Fruit fly (Drosophila melanogaster) whole organism, wandering third instar larva: Measurements from ENCODE around the gene Kal1.

Experiments used
- Abd-B ChIP-seq: fragments of >200 bp; optimal IDR thresholded peaks from 2 replicates; lab custom pipeline; 2017; ENCODE audit warnings: missing biosample characterization, missing genetic modification characterization
- CG32264 ChIP-seq: fragments of 200-800 bp; sonication (Bioruptor generic); optimal IDR thresholded peaks from 2 replicates; lab custom pipeline; 2016; ENCODE audit warnings: missing biosample characterization, missing genetic modification characterization
- CG9705 ChIP-seq: fragments of 200-800 bp; sonication (Bioruptor generic); optimal IDR thresholded peaks from 2 replicates; lab custom pipeline; 2018; ENCODE audit warnings: missing biosample characterization, mild to moderate bottlenecking, missing genetic modification characterization
- CrebA ChIP-seq: fragments of 200-800 bp; sonication (Bioruptor generic); optimal IDR thresholded peaks from 2 replicates; lab custom pipeline; 2016; ENCODE audit warnings: missing biosample characterization, mild to moderate bottlenecking, missing genetic modification characterization, borderline replicate concordance
- Dfd ChIP-seq: fragments of >200 bp; optimal IDR thresholded peaks from 2 replicates; lab custom pipeline; 2017; ENCODE audit warnings: missing biosample characterization, missing genetic modification characterization
- Dif ChIP-seq: fragments of 200-275, 200-300 bp; sonication (Bioruptor generic); optimal IDR thresholded peaks from 2 replicates; lab custom pipeline; 2018; ENCODE audit warnings: missing biosample characterization, missing genetic modification characterization; ENCODE audit not compliant: partially characterized antibody
- GATAd ChIP-seq: sonication (Bioruptor generic); optimal IDR thresholded peaks from 2 replicates; lab custom pipeline; 2016; ENCODE audit warnings: missing biosample characterization, missing genetic modification characterization
- HLH106 ChIP-seq: fragments of 200-800 bp; optimal IDR thresholded peaks from 3 replicates; lab custom pipeline; 2019; ENCODE audit warnings: missing biosample characterization, mild to moderate bottlenecking, missing genetic modification characterization, moderate library complexity
- Hnf4 ChIP-seq: fragments of 200-800 bp; sonication (Bioruptor generic); optimal IDR thresholded peaks from 2 replicates; lab custom pipeline; 2016; ENCODE audit warnings: missing biosample characterization, mild to moderate bottlenecking, missing genetic modification characterization
- Hr78 ChIP-seq: fragments of >200 bp; optimal IDR thresholded peaks from 2 replicates; lab custom pipeline; 2017; ENCODE audit warnings: missing biosample characterization, missing genetic modification characterization
- Hr83 ChIP-seq: fragments of 200-300 bp; sonication (Bioruptor generic); optimal IDR thresholded peaks from 2 replicates; lab custom pipeline; 2016; ENCODE audit warnings: missing biosample characterization, mild to moderate bottlenecking, missing genetic modification characterization, moderate library complexity; ENCODE audit not compliant: poor library complexity, severe bottlenecking
- Jra ChIP-seq: sonication (Bioruptor generic); optimal IDR thresholded peaks from 2 replicates; lab custom pipeline; 2016; ENCODE audit warnings: missing biosample characterization, missing genetic modification characterization
- Mio ChIP-seq: sonication (Bioruptor generic); optimal IDR thresholded peaks from 2 replicates; lab custom pipeline; 2016; ENCODE audit warnings: missing biosample characterization, missing genetic modification characterization
- Myc ChIP-seq: fragments of >200 bp; optimal IDR thresholded peaks from 2 replicates; lab custom pipeline; 2017
- N ChIP-seq: fragments of >200 bp; optimal IDR thresholded peaks from 2 replicates; lab custom pipeline; 2018; ENCODE audit warnings: missing biosample characterization, missing external identifiers, missing genetic modification characterization
- OdsH ChIP-seq: fragments of 200-800 bp; sonication (Bioruptor generic); optimal IDR thresholded peaks from 2 replicates; lab custom pipeline; 2016; ENCODE audit warnings: missing biosample characterization, mild to moderate bottlenecking, missing genetic modification characterization
- Rel ChIP-seq, 2 experiments: fragments of 200-800 bp; sonication (Bioruptor generic) in 1 of 2; optimal IDR thresholded peaks; 2 replicates in 1 of 2; 3 replicates in 1 of 2; lab custom pipeline; 2016 to 2019; ENCODE audit warnings: mild to moderate bottlenecking in 2 of 2, missing biosample characterization in 2 of 2, missing genetic modification characterization in 2 of 2, moderate library complexity in 1 of 2
- Sp1 ChIP-seq: fragments of 200-800 bp; sonication (Bioruptor generic); optimal IDR thresholded peaks from 3 replicates; lab custom pipeline; 2019; ENCODE audit warnings: missing biosample characterization, mild to moderate bottlenecking, missing genetic modification characterization, moderate library complexity
- Vsx2 ChIP-seq: fragments of 200-300, 225-300 bp; sonication (Bioruptor generic); optimal IDR thresholded peaks from 2 replicates; lab custom pipeline; 2018; ENCODE audit warnings: missing biosample characterization, missing genetic modification characterization; ENCODE audit not compliant: partially characterized antibody
- br ChIP-seq: fragments of 200-800 bp; sonication (Bioruptor generic); optimal IDR thresholded peaks from 2 replicates; lab custom pipeline; 2016; ENCODE audit warnings: missing biosample characterization, missing genetic modification characterization
- brk ChIP-seq: fragments of 200-800 bp; sonication (Bioruptor generic); optimal IDR thresholded peaks from 2 replicates; lab custom pipeline; 2016; ENCODE audit warnings: missing biosample characterization, mild to moderate bottlenecking, missing genetic modification characterization
- dl ChIP-seq, 2 experiments: fragments of 175-275, 200-275 bp in 1 of 2; fragments of 200-275 bp in 1 of 2; sonication (Bioruptor generic); optimal IDR thresholded peaks; lab custom pipeline; 2018; ENCODE audit warnings: mild to moderate bottlenecking in 2 of 2, missing biosample characterization in 2 of 2, missing genetic modification characterization in 2 of 2, moderate library complexity in 2 of 2; ENCODE audit not compliant: partially characterized antibody in 2 of 2, insufficient read depth in 1 of 2
- dmrt93B ChIP-seq: fragments of 200-800 bp; sonication (Bioruptor generic); optimal IDR thresholded peaks from 2 replicates; lab custom pipeline; 2018; ENCODE audit warnings: missing biosample characterization, mild to moderate bottlenecking, missing genetic modification characterization
- dsf ChIP-seq: sonication (Bioruptor generic); optimal IDR thresholded peaks from 2 replicates; lab custom pipeline; 2016; ENCODE audit warnings: missing biosample characterization, missing genetic modification characterization, borderline replicate concordance
- ey ChIP-seq: fragments of 200-800 bp; sonication (Bioruptor generic); optimal IDR thresholded peaks from 2 replicates; lab custom pipeline; 2016; ENCODE audit warnings: missing biosample characterization, missing genetic modification characterization
- foxo ChIP-seq, 2 experiments: fragments of 200-800 bp; sonication (Bioruptor generic); optimal IDR thresholded peaks; 2 replicates in 1 of 2; 3 replicates in 1 of 2; lab custom pipeline; 2016 to 2017; ENCODE audit warnings: missing biosample characterization in 2 of 2, missing genetic modification characterization in 2 of 2
- fru ChIP-seq: fragments of 200-800 bp; sonication (Bioruptor generic); optimal IDR thresholded peaks from 3 replicates; lab custom pipeline; 2016; ENCODE audit warnings: missing biosample characterization, mild to moderate bottlenecking, missing genetic modification characterization
- h ChIP-seq: fragments of 200-800 bp; sonication (Bioruptor generic); optimal IDR thresholded peaks from 3 replicates; lab custom pipeline; 2016; ENCODE audit warnings: missing biosample characterization, mild to moderate bottlenecking, missing genetic modification characterization
- jim ChIP-seq: fragments of 175-275, 200-325 bp; sonication (Bioruptor generic); optimal IDR thresholded peaks from 2 replicates; lab custom pipeline; 2016; ENCODE audit warnings: missing biosample characterization, mild to moderate bottlenecking, missing genetic modification characterization
- lola ChIP-seq: fragments of >200 bp; optimal IDR thresholded peaks from 2 replicates; lab custom pipeline; 2017; ENCODE audit warnings: missing biosample characterization, missing genetic modification characterization
- pan ChIP-seq: fragments of >200 bp; optimal IDR thresholded peaks from 2 replicates; lab custom pipeline; 2017
- psq ChIP-seq: fragments of 200-800 bp; sonication (Bioruptor generic); optimal IDR thresholded peaks from 3 replicates; lab custom pipeline; 2017; ENCODE audit warnings: missing biosample characterization, mild to moderate bottlenecking, missing genetic modification characterization, moderate library complexity
- rgr ChIP-seq: fragments of 200-800 bp; sonication (Bioruptor generic); optimal IDR thresholded peaks from 3 replicates; lab custom pipeline; 2016; ENCODE audit warnings: missing biosample characterization, mild to moderate bottlenecking, missing genetic modification characterization
- sage ChIP-seq: fragments of 200-800 bp; sonication (Bioruptor generic); optimal IDR thresholded peaks from 2 replicates; lab custom pipeline; 2016; ENCODE audit warnings: missing biosample characterization, mild to moderate bottlenecking, missing genetic modification characterization
- sv ChIP-seq: fragments of 200-800 bp; sonication (Bioruptor generic); optimal IDR thresholded peaks from 3 replicates; lab custom pipeline; 2016; ENCODE audit warnings: missing biosample characterization, missing genetic modification characterization
- tai ChIP-seq: sonication (Bioruptor generic); optimal IDR thresholded peaks from 2 replicates; lab custom pipeline; 2016; ENCODE audit warnings: missing biosample characterization, missing genetic modification characterization
- usp ChIP-seq: fragments of >200 bp; optimal IDR thresholded peaks from 2 replicates; lab custom pipeline; 2017; ENCODE audit warnings: missing biosample characterization, missing genetic modification characterization
- woc ChIP-seq: sonication (Bioruptor generic); optimal IDR thresholded peaks from 2 replicates; lab custom pipeline; 2016; ENCODE audit warnings: missing biosample characterization, mild to moderate bottlenecking, missing genetic modification characterization

The Kal1 gene

DNA sequence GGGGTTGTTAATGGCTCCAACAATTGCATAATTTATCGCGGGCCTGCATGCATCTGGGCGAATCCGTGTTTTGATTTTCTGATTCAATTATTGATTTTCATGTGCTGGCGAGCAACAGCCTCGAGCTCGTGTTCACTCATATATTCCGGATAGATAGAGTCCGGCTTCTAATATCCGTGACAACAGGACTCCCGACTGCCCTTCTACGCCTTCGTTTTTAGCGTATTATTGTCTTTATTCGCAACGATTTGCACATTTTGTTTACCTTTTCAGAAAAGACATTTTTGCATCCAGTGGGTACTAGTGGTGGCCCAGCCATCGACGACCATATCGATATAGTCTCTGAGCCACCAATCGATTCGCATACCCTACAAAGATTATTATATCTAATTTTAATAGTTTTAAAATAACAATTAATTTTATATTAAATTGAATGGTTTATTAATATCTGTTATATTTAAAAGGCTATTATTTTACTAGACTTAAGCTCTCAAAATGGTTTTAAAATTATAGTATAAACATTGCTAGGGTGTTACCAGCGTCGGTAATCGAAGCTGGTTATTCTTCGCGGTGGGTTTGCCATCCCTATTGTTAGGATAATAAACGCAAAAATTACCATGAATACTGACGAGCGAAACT, 20.1 kb downstream of the Kal1 start, which contains the start of the genes Myo95E and TBC1d7:
Gene Myo95E, minus strand, starts transcription at position 326 of the 639 bp plus-strand sequence.
Gene TBC1d7, plus strand, starts transcription at position 555 of the 639 bp plus-strand sequence.
- no peak for TF ChIP-seq usp (GFP tag; lab: Kevin White, UChicago)
- no peak for TF ChIP-seq CrebA (GFP tag; lab: Kevin White, UChicago)
- no peak for TF ChIP-seq Dfd (GFP tag; lab: Kevin White, UChicago)
- no peak for TF ChIP-seq brk
- TF ChIP-seq h (GFP tag; lab: Kevin White, UChicago) = no peak
- no peak for TF ChIP-seq Abd-B (GFP tag; lab: Kevin White, UChicago)
- TF ChIP-seq tai (GFP tag; lab: Kevin White, UChicago) = no peak
- TF ChIP-seq Myc (lab: Kevin White, UChicago) = no peak
- TF ChIP-seq Mio = no peak
- peak; percentile 80 for TF ChIP-seq Hnf4
- TF ChIP-seq OdsH = peak; percentile 83
- TF ChIP-seq CG9705 (GFP tag; lab: Kevin White, UChicago) = peak; percentile 85
- TF ChIP-seq CG32264 = peak; percentile 46
- TF ChIP-seq Hr78 (GFP tag; lab: Kevin White, UChicago) = no peak
- no peak for TF ChIP-seq pan (lab: Kevin White, UChicago)
- TF ChIP-seq fru = no peak
- no peak for TF ChIP-seq Rel (GFP tag; optimal IDR thresholded peaks at IDR 0.05; lab: Kevin White, UChicago)
- peak; percentile 71 for TF ChIP-seq Rel (tag; optimal IDR thresholded peaks at IDR 0.05; lab: Kevin White, UChicago)
- TF ChIP-seq Jra (GFP tag; lab: Kevin White, UChicago) = peak; percentile 47
- no peak for TF ChIP-seq N (GFP tag; lab: Kevin White, UChicago)
- TF ChIP-seq woc = peak; percentile 74
- TF ChIP-seq GATAd (GFP tag; lab: Kevin White, UChicago) = no peak
- TF ChIP-seq sv = peak; percentile 48
- no peak for TF ChIP-seq Dif (GFP tag; lab: Kevin White, UChicago)
- peak; percentile 58 for TF ChIP-seq ey (GFP tag; lab: Kevin White, UChicago)
- peak; percentile 91 for TF ChIP-seq dmrt93B
- peak; percentile 90 for TF ChIP-seq Sp1 (GFP tag; lab: Kevin White, UChicago)
- TF ChIP-seq dl (GFP tag; optimal IDR thresholded peaks at IDR 0.05; lab: Kevin White, UChicago; ENCODE audit: insufficient read depth in 1 of 2, partially characterized antibody in 2 of 2) = no peak
- no peak for TF ChIP-seq Vsx2 (GFP tag; lab: Kevin White, UChicago)
- TF ChIP-seq lola (GFP tag; lab: Kevin White, UChicago) = no peak
- TF ChIP-seq jim (GFP tag; lab: Kevin White, UChicago) = no peak
- TF ChIP-seq rgr (GFP tag; lab: Kevin White, UChicago) = peak; percentile 89
- TF ChIP-seq psq = peak; percentile 82
- TF ChIP-seq HLH106 = peak; percentile 96
- TF ChIP-seq br (GFP tag; lab: Kevin White, UChicago) = no peak
- no peak for TF ChIP-seq sage (GFP tag; lab: Kevin White, UChicago)
- TF ChIP-seq foxo (GFP tag; optimal IDR thresholded peaks at IDR 0.05; lab: Kevin White, UChicago) = peak in 1 of 2 experiments; percentile 90
- TF ChIP-seq dsf = peak; percentile 39
- TF ChIP-seq Hr83 (GFP tag; lab: Kevin White, UChicago) = no peak

DNA sequence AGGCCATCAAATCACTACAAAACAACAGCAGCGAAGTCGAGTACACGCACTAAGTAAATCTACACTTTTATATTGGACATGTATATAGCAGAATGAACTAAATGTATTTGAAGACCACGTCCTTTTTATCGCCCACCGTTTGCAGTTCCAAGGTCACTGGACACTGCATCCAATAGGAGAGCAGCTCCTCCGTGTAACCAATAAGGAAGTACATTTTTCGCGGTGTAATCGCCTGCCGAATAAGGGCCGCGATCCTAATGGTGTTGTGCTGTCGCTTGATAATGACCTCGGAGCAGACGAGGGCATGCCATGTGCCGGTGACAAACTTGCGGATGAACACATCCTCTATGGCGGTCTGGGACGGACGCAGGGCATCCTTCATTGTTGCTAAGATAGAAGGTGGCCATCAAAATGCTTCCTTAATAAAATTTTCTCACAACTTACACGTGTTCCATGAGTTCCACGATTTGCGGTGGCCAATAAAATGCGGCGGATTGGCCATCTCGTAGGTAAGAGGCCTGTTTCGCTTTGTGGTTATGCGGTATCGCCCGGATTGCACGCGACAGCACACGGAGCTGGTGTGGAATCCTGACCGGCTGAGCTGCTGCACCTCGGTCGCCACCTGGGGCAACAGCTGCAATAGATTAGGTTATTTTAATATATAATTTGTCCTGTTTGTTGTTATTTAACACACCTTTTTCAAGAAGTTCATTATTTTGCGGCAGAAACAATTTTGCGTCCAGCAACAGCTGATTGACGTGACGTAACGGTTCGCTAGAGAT, 21.8 kb downstream of the Kal1 start, which contains the start of gene mRpS24:
Gene mRpS24, minus strand, starts transcription at position 772 of the 782 bp plus-strand sequence.
- no peak for TF ChIP-seq sage (GFP tag; lab: Kevin White, UChicago)
- no peak for TF ChIP-seq fru
- TF ChIP-seq Rel (GFP tag; optimal IDR thresholded peaks at IDR 0.05; lab: Kevin White, UChicago) = no peak
- TF ChIP-seq Rel (tag; optimal IDR thresholded peaks at IDR 0.05; lab: Kevin White, UChicago) = no peak
- no peak for TF ChIP-seq woc
- TF ChIP-seq Dif (GFP tag; lab: Kevin White, UChicago) = no peak
- TF ChIP-seq ey (GFP tag; lab: Kevin White, UChicago) = no peak
- no peak for TF ChIP-seq N (GFP tag; lab: Kevin White, UChicago)
- TF ChIP-seq OdsH = no peak
- TF ChIP-seq tai (GFP tag; lab: Kevin White, UChicago) = no peak
